Fruit fly (Drosophila melanogaster): ENCODE measurements around the gene chrb.
A peak's percentile ranks its signal among the peaks of the same experiment; 100 is the strongest.

chrb gene

dm6 chr3L:11458370-11458769 is 29.0 kb upstream of the chrb start, which contains the start of the genes CG12289 and CG7551:
TSS of gene CG12289 (minus strand) at chr3L:11458470.
TSS of gene CG7551 (plus strand) at chr3L:11458490.
- TF ChIP-seq Rel (GFP tag; optimal IDR thresholded peaks at IDR 0.05) (no peak), Rel (tag; optimal IDR thresholded peaks at IDR 0.05) (no peak)

- TF ChIP-seq Hr78 (GFP tag; optimal IDR thresholded peaks at IDR 0.05) (no peak), Vsx2 (GFP tag; optimal IDR thresholded peaks at IDR 0.05; ENCODE audit: partially characterized antibody) (no peak), tai (GFP tag; optimal IDR thresholded peaks at IDR 0.05) (no peak), Mio (GFP tag; optimal IDR thresholded peaks at IDR 0.05) (no peak), foxo (GFP tag; optimal IDR thresholded peaks at IDR 0.05) (no peak), dl (GFP tag; optimal IDR thresholded peaks at IDR 0.05; ENCODE audit: insufficient read depth in 1 of 2, partially characterized antibody in 2 of 2) (no peak), jim (GFP tag; optimal IDR thresholded peaks at IDR 0.05) (no peak), Rel (GFP tag; optimal IDR thresholded peaks at IDR 0.05) (no peak), Rel (tag; optimal IDR thresholded peaks at IDR 0.05) (no peak), HLH106 (tag; optimal IDR thresholded peaks at IDR 0.05) (no peak), CG9705 (GFP tag; optimal IDR thresholded peaks at IDR 0.05) (no peak), Dfd (GFP tag; optimal IDR thresholded peaks at IDR 0.05) (no peak), CG32264 (GFP tag; optimal IDR thresholded peaks at IDR 0.05) (no peak)
Observed at dm6 chr3L:11465371-11465914, 21.9 kb upstream of the chrb start, which contains the start of gene Fum3. TSS of gene Fum3 (minus strand) at chr3L:11465864.

dm6 chr3L:11466985-11467384 is 20.4 kb upstream of the chrb start:
- no peak for TF ChIP-seq tai (GFP tag; optimal IDR thresholded peaks at IDR 0.05)
- no peak for TF ChIP-seq Dif (GFP tag; optimal IDR thresholded peaks at IDR 0.05; ENCODE audit: partially characterized antibody)
- TF ChIP-seq br (GFP tag; optimal IDR thresholded peaks at IDR 0.05) = no peak
- TF ChIP-seq psq (GFP tag; optimal IDR thresholded peaks at IDR 0.05) = peak; percentile 46
- no peak for TF ChIP-seq lola (GFP tag; optimal IDR thresholded peaks at IDR 0.05)
- TF ChIP-seq foxo (GFP tag; optimal IDR thresholded peaks at IDR 0.05) = peak in 1 of 2 experiments; percentile 43
- TF ChIP-seq CG9705 (GFP tag; optimal IDR thresholded peaks at IDR 0.05) = no peak
- TF ChIP-seq Abd-B (GFP tag; optimal IDR thresholded peaks at IDR 0.05) = no peak
- peak; percentile 55 for TF ChIP-seq Sp1 (GFP tag; optimal IDR thresholded peaks at IDR 0.05)
- no peak for TF ChIP-seq Mio (GFP tag; optimal IDR thresholded peaks at IDR 0.05)
- TF ChIP-seq N (GFP tag; optimal IDR thresholded peaks at IDR 0.05) = no peak
- no peak for TF ChIP-seq jim (GFP tag; optimal IDR thresholded peaks at IDR 0.05)
- peak; percentile 63 for TF ChIP-seq HLH106 (tag; optimal IDR thresholded peaks at IDR 0.05)
- no peak for TF ChIP-seq Dfd (GFP tag; optimal IDR thresholded peaks at IDR 0.05)
- no peak for TF ChIP-seq CG32264 (GFP tag; optimal IDR thresholded peaks at IDR 0.05)
- TF ChIP-seq OdsH (GFP tag; optimal IDR thresholded peaks at IDR 0.05) = peak; percentile 24
- TF ChIP-seq dmrt93B (GFP tag; optimal IDR thresholded peaks at IDR 0.05) = peak; percentile 25
- TF ChIP-seq sv (GFP tag; optimal IDR thresholded peaks at IDR 0.05) = no peak
- TF ChIP-seq fru (GFP tag; optimal IDR thresholded peaks at IDR 0.05) = peak; percentile 7
- TF ChIP-seq dsf (GFP tag; optimal IDR thresholded peaks at IDR 0.05; ENCODE audit: borderline replicate concordance) = no peak
- no peak for TF ChIP-seq Rel (GFP tag; optimal IDR thresholded peaks at IDR 0.05)
- TF ChIP-seq Rel (tag; optimal IDR thresholded peaks at IDR 0.05) = no peak
- no peak for TF ChIP-seq GATAd (GFP tag; optimal IDR thresholded peaks at IDR 0.05)

- TF ChIP-seq rgr (GFP tag; optimal IDR thresholded peaks at IDR 0.05) (no peak), HLH106 (tag; optimal IDR thresholded peaks at IDR 0.05) (no peak), jim (GFP tag; optimal IDR thresholded peaks at IDR 0.05) (no peak), ey (GFP tag; optimal IDR thresholded peaks at IDR 0.05) (no peak), N (GFP tag; optimal IDR thresholded peaks at IDR 0.05) (no peak), Myc (optimal IDR thresholded peaks at IDR 0.05) (no peak), CG32264 (GFP tag; optimal IDR thresholded peaks at IDR 0.05) (no peak), Abd-B (GFP tag; optimal IDR thresholded peaks at IDR 0.05) (no peak), sv (GFP tag; optimal IDR thresholded peaks at IDR 0.05) (no peak), h (GFP tag; optimal IDR thresholded peaks at IDR 0.05) (no peak), Dfd (GFP tag; optimal IDR thresholded peaks at IDR 0.05) (no peak), CG9705 (GFP tag; optimal IDR thresholded peaks at IDR 0.05) (no peak)
Observed at dm6 chr3L:11472388-11472787, 15.0 kb upstream of the chrb start.

dm6 chr3L:11472991-11473390 is 14.4 kb upstream of the chrb start, which contains the start of gene Vha16-3:
TSS of gene Vha16-3 (plus strand) at chr3L:11473291.
- TF ChIP-seq N (GFP tag; optimal IDR thresholded peaks at IDR 0.05) = no peak
- TF ChIP-seq lola (GFP tag; optimal IDR thresholded peaks at IDR 0.05) = no peak
- TF ChIP-seq CG9705 (GFP tag; optimal IDR thresholded peaks at IDR 0.05) = no peak
- no peak for TF ChIP-seq dmrt93B (GFP tag; optimal IDR thresholded peaks at IDR 0.05)
- TF ChIP-seq Abd-B (GFP tag; optimal IDR thresholded peaks at IDR 0.05) = no peak
- TF ChIP-seq usp (GFP tag; optimal IDR thresholded peaks at IDR 0.05) = no peak
- no peak for TF ChIP-seq GATAd (GFP tag; optimal IDR thresholded peaks at IDR 0.05)
- no peak for TF ChIP-seq Vsx2 (GFP tag; optimal IDR thresholded peaks at IDR 0.05; ENCODE audit: partially characterized antibody)
- TF ChIP-seq jim (GFP tag; optimal IDR thresholded peaks at IDR 0.05) = no peak
- no peak for TF ChIP-seq Myc (optimal IDR thresholded peaks at IDR 0.05)
- no peak for TF ChIP-seq tai (GFP tag; optimal IDR thresholded peaks at IDR 0.05)
- no peak for TF ChIP-seq Sp1 (GFP tag; optimal IDR thresholded peaks at IDR 0.05)
- TF ChIP-seq Mio (GFP tag; optimal IDR thresholded peaks at IDR 0.05) = no peak
